Worm (Caenorhabditis elegans): ENCODE measurements around the gene F10G7.12.

The F10G7.12 gene

ce11 chrII:4689477-4689876 lies at the start of gene F10G7.12:
Gene F10G7.12 (plus strand): TSS chrII:4689777.
- TF ChIP-seq dve-1 (tag; optimal IDR thresholded peaks at IDR 0.05; ENCODE audit: insufficient read depth) (no peak), unc-39 (tag; optimal IDR thresholded peaks at IDR 0.05) (no peak), madf-5 (GFP tag; IDR thresholded peaks at IDR 0.05) (no peak), set-16 (GFP tag; IDR thresholded peaks at IDR 0.05) (no peak), ceh-32 (tag; optimal IDR thresholded peaks at IDR 0.05; ENCODE audit: poor library complexity) (no peak), lin-15B (tag; optimal IDR thresholded peaks at IDR 0.05) (no peak), nhr-76 (tag; optimal IDR thresholded peaks at IDR 0.05) (no peak), snpc-1.2 (GFP tag; IDR thresholded peaks at IDR 0.05) (no peak), nhr-10 (tag; optimal IDR thresholded peaks at IDR 0.05) (no peak), ceh-28 (tag; optimal IDR thresholded peaks at IDR 0.05) (no peak), nhr-28 (tag; optimal IDR thresholded peaks at IDR 0.05) (no peak)

- no peak for TF ChIP-seq aly-2 (tag; optimal IDR thresholded peaks at IDR 0.05)
Observed at ce11 chrII:4640748-4641147, 48.8 kb upstream of the F10G7.12 start.

- TF ChIP-seq snpc-1.2 (GFP tag; IDR thresholded peaks at IDR 0.05) = no peak
- no peak for TF ChIP-seq aly-2 (tag; optimal IDR thresholded peaks at IDR 0.05)
- no peak for TF ChIP-seq lin-1 (GFP tag; IDR thresholded peaks at IDR 0.05)
- TF ChIP-seq dmd-9 (GFP tag; IDR thresholded peaks at IDR 0.05) = no peak
- TF ChIP-seq vab-7 (GFP tag; IDR thresholded peaks at IDR 0.05) = no peak
- no peak for TF ChIP-seq hif-1 (tag; optimal IDR thresholded peaks at IDR 0.05)
- no peak for TF ChIP-seq T26A8.4 (GFP tag; IDR thresholded peaks at IDR 0.05)
- TF ChIP-seq tra-1 (GFP tag; IDR thresholded peaks at IDR 0.05) = no peak
- TF ChIP-seq gei-8 (GFP tag; optimal IDR thresholded peaks at IDR 0.05) = no peak
- no peak for TF ChIP-seq F44E2.7 (GFP tag; IDR thresholded peaks at IDR 0.05)
- TF ChIP-seq arid-1 (GFP tag; conservative IDR thresholded peaks at IDR 0.05) = no peak
- no peak for TF ChIP-seq lin-29 (GFP tag; IDR thresholded peaks at IDR 0.05)
- TF ChIP-seq ceh-62 (tag; optimal IDR thresholded peaks at IDR 0.05) = no peak
- no peak for TF ChIP-seq zfp-3 (GFP tag; conservative IDR thresholded peaks at IDR 0.05)
- no peak for TF ChIP-seq dpl-1 (GFP tag; optimal IDR thresholded peaks at IDR 0.05)
- no peak for TF ChIP-seq nhr-111 (GFP tag; optimal IDR thresholded peaks at IDR 0.05)
- no peak for TF ChIP-seq F37D6.2 (tag; optimal IDR thresholded peaks at IDR 0.05)
- TF ChIP-seq nhr-77 (tag; optimal IDR thresholded peaks at IDR 0.05) = no peak
- TF ChIP-seq nhr-11 (tag; optimal IDR thresholded peaks at IDR 0.05) = no peak
- TF ChIP-seq hlh-30 (tag; optimal IDR thresholded peaks at IDR 0.05; ENCODE audit: insufficient read depth) = no peak
Observed at ce11 chrII:4648785-4649184, 40.8 kb upstream of the F10G7.12 start, which contains the start of gene lgc-27. Gene lgc-27 (plus strand): TSS chrII:4649085.

DNA sequence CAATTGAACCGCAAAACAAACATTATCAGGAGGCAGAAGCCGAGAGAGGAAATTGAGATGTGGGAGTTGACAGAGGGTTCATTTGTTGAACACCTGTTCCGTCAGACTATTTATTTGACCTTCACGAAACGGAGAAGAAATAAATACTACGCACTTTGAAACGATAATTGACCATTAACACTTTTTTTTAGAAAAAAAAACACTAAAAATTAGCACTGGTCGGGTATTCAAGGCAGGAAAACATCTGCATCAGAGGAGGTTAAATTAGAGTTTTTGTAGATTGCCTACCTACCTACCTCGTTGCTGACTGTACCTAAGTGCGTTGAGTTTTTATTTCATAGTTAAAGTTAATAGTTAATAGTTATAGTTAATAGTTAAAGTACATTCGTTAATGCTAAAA lies 39.5 kb upstream of the F10G7.12 start:
- TF ChIP-seq arid-1 (GFP tag; conservative IDR thresholded peaks at IDR 0.05) = no peak
- TF ChIP-seq unc-62 (GFP tag; optimal IDR thresholded peaks at IDR 0.05 in 1 of 2) = peak in 1 of 2 experiments; percentile 97
- TF ChIP-seq unc-62 (tag; optimal IDR thresholded peaks at IDR 0.05) = no peak

- TF ChIP-seq D1046.2 (GFP tag; IDR thresholded peaks at IDR 0.05) (no peak), skn-1 (tag; optimal IDR thresholded peaks at IDR 0.05) (no peak)
Observed at ce11 chrII:4655834-4656233, 33.7 kb upstream of the F10G7.12 start, which contains the start of gene fut-6. Gene fut-6 (minus strand): TSS chrII:4655934.

DNA sequence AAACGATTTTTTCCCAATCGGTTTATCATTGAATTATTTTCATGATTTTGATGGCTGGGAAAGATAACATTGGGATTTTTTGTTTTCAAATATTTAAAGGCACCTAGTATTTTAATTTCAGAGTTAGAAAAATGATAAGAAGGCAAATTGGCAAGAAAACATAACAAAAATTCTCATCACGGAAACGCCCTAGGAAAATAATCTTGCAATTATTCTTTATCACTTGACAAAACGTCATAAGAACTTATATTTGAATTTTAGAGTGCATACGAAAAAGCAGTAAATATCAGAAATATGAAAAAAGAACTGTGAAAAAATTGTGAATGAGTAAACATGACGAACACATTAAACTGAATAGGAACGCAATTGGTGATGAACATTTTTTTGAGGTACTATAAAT lies 32.2 kb upstream of the F10G7.12 start:
- no peak for TF ChIP-seq daf-16 (GFP tag; optimal IDR thresholded peaks at IDR 0.05)
- TF ChIP-seq daf-16 (tag; optimal IDR thresholded peaks at IDR 0.05) = peak; percentile 83
- no peak for TF ChIP-seq nhr-6 (tag; optimal IDR thresholded peaks at IDR 0.05)
- no peak for TF ChIP-seq lin-38 (GFP tag; IDR thresholded peaks at IDR 0.05)
- TF ChIP-seq dve-1 (tag; optimal IDR thresholded peaks at IDR 0.05; ENCODE audit: insufficient read depth) = no peak

All from whole organism, L4 larva.